Worm (Caenorhabditis elegans) whole organism, L4 larva: ENCODE results near the gene idpc-6.

Source experiments
- D1046.2 ChIP-seq: fragments of 200-800 bp; sonication (Bioruptor generic); IDR thresholded peaks from 2 replicates; pipeline ENCODE4 v1.3.6; 2022; ENCODE audit warnings: missing genetic modification characterization, missing compliant biosample characterization
- F37D6.2 ChIP-seq: sonication (generic microtip); optimal IDR thresholded peaks from 2 replicates; lab custom pipeline; 2016; ENCODE audit warnings: mild to moderate bottlenecking, missing genetic modification characterization, missing compliant biosample characterization
- F44E2.7 ChIP-seq: fragments of 200-800 bp; sonication (Bioruptor generic); IDR thresholded peaks from 2 replicates; pipeline ENCODE4 v2.1.2; 2022; ENCODE audit warnings: missing genetic modification characterization, missing compliant biosample characterization
- R02D3.7 ChIP-seq: fragments of 150-350 bp; sonication (generic microtip); optimal IDR thresholded peaks from 3 replicates; lab custom pipeline; 2014; ENCODE audit warnings: missing biosample characterization, missing genetic modification characterization
- T20F7.1 ChIP-seq: fragments of 200-800 bp; sonication (Bioruptor generic); optimal IDR thresholded peaks from 2 replicates; lab custom pipeline; 2018; ENCODE audit warnings: mild to moderate bottlenecking, missing genetic modification characterization, missing compliant biosample characterization
- Y5F2A.4 ChIP-seq: fragments of 200-800 bp; sonication (Bioruptor generic); optimal IDR thresholded peaks from 2 replicates; lab custom pipeline; 2018; ENCODE audit warnings: mild to moderate bottlenecking, missing genetic modification characterization, missing compliant biosample characterization
- aha-1 ChIP-seq: fragments of 150-350 bp; peaks from one replicate; lab custom pipeline; 2014; ENCODE audit warnings: missing biosample characterization, missing genetic modification characterization
- aly-2 ChIP-seq: sonication (generic microtip); optimal IDR thresholded peaks from 2 replicates; lab custom pipeline; 2018; ENCODE audit warnings: missing biosample characterization, missing genetic modification characterization
- ama-1 ChIP-seq: fragments of 150-350 bp; optimal IDR thresholded peaks from 2 replicates; lab custom pipeline; 2014; ENCODE audit warnings: inconsistent platforms, mixed read lengths
- arid-1 ChIP-seq: fragments of 200-800 bp; sonication (Bioruptor generic); conservative IDR thresholded peaks from 2 replicates; pipeline ENCODE4 v1.3.6; 2022; ENCODE audit warnings: missing genetic modification reagents, missing genetic modification characterization, missing compliant biosample characterization
- ceh-32 ChIP-seq: sonication (generic microtip); optimal IDR thresholded peaks from 2 replicates; lab custom pipeline; 2016; ENCODE audit warnings: mild to moderate bottlenecking, missing genetic modification characterization, missing compliant biosample characterization; ENCODE audit not compliant: poor library complexity
- ceh-44 ChIP-seq: fragments of 200-800 bp; sonication (Bioruptor generic); IDR thresholded peaks from 2 replicates; pipeline ENCODE4 v1.3.6; 2022; ENCODE audit warnings: missing genetic modification reagents, missing genetic modification characterization, missing compliant biosample characterization
- ces-1 ChIP-seq: fragments of 150-350 bp; sonication (generic microtip); optimal IDR thresholded peaks from 4 replicates; lab custom pipeline; 2014; ENCODE audit warnings: missing biosample characterization, missing genetic modification reagents, missing genetic modification characterization
- ctbp-1 ChIP-seq: fragments of 200-800 bp; sonication (Bioruptor generic); IDR thresholded peaks from 2 replicates; pipeline ENCODE4 v1.3.6; 2022; ENCODE audit warnings: missing genetic modification reagents, missing genetic modification characterization, missing compliant biosample characterization
- daf-19 ChIP-seq: fragments of 200-800 bp; sonication (Bioruptor generic); conservative IDR thresholded peaks from 2 replicates; pipeline ENCODE4 v1.3.6; 2022; ENCODE audit warnings: missing genetic modification characterization, missing compliant biosample characterization
- daf-8 ChIP-seq: fragments of 200-800 bp; sonication (Bioruptor generic); IDR thresholded peaks from 2 replicates; pipeline ENCODE4 v1.3.6; 2022; ENCODE audit warnings: missing genetic modification characterization, missing compliant biosample characterization
- hif-1 ChIP-seq, 2 experiments: sonication (generic microtip); optimal IDR thresholded peaks; 2 replicates each; lab custom pipeline; 2016 to 2017; ENCODE audit warnings: missing compliant biosample characterization in 2 of 2, missing genetic modification characterization in 2 of 2, missing genetic modification reagents in 2 of 2, missing genotype in 2 of 2, mild to moderate bottlenecking in 1 of 2
- hlh-30 ChIP-seq: sonication (generic microtip); optimal IDR thresholded peaks from 2 replicates; lab custom pipeline; 2017; ENCODE audit warnings: antibody characterized with exemption, mild to moderate bottlenecking, missing genetic modification characterization, missing compliant biosample characterization; ENCODE audit not compliant: insufficient read depth
- lin-1 ChIP-seq: fragments of 200-800 bp; sonication (Bioruptor generic); IDR thresholded peaks from 2 replicates; pipeline ENCODE4 v1.3.6; 2022; ENCODE audit warnings: missing genetic modification reagents, missing genetic modification characterization, missing compliant biosample characterization
- lir-3 ChIP-seq: sonication (generic microtip); optimal IDR thresholded peaks from 2 replicates; lab custom pipeline; 2016; ENCODE audit warnings: mild to moderate bottlenecking, missing genetic modification characterization, missing compliant biosample characterization
- lsy-2 ChIP-seq, 2 experiments: fragments of 150-350 bp in 1 of 2; sonication (generic microtip) in 1 of 2; optimal IDR thresholded peaks; 2 replicates each; lab custom pipeline; 2014 to 2017; ENCODE audit warnings: missing biosample characterization in 2 of 2, missing genetic modification characterization in 2 of 2
- madf-5 ChIP-seq, 2 experiments: fragments of 200-800 bp; sonication (Bioruptor generic); IDR thresholded peaks; 2 replicates each; pipeline ENCODE4 v1.3.6; 2022; ENCODE audit warnings: missing compliant biosample characterization in 2 of 2, missing genetic modification characterization in 2 of 2
- mxl-2 ChIP-seq: fragments of 200-800 bp; sonication (Bioruptor generic); conservative IDR thresholded peaks from 2 replicates; pipeline ENCODE4 v1.3.6; 2022; ENCODE audit warnings: missing genetic modification reagents, missing genetic modification characterization, missing compliant biosample characterization
- nhr-10 ChIP-seq: fragments of 150-350 bp; optimal IDR thresholded peaks from 2 replicates; lab custom pipeline; 2014; ENCODE audit warnings: missing biosample characterization, missing genetic modification characterization
- nhr-25 ChIP-seq: sonication (generic microtip); optimal IDR thresholded peaks from 2 replicates; lab custom pipeline; 2017; ENCODE audit warnings: missing genetic modification characterization, mild to moderate bottlenecking, missing compliant biosample characterization, antibody characterized with exemption, moderate library complexity, borderline replicate concordance; ENCODE audit not compliant: insufficient read depth
- nhr-28 ChIP-seq: fragments of 150-350 bp; optimal IDR thresholded peaks from 2 replicates; lab custom pipeline; 2014; ENCODE audit warnings: missing biosample characterization, missing genetic modification characterization
- nhr-42 ChIP-seq: fragments of 200-800 bp; sonication (Bioruptor generic); IDR thresholded peaks from 2 replicates; pipeline ENCODE4 v1.3.6; 2022; ENCODE audit warnings: missing genetic modification characterization, missing compliant biosample characterization
- nhr-6 ChIP-seq: fragments of 150-350 bp; optimal IDR thresholded peaks from 2 replicates; lab custom pipeline; 2014; ENCODE audit warnings: missing biosample characterization, missing genetic modification characterization
- nhr-76 ChIP-seq: fragments of 150-350 bp; optimal IDR thresholded peaks from 2 replicates; lab custom pipeline; 2014; ENCODE audit warnings: missing biosample characterization, missing genetic modification characterization
- tag-97 ChIP-seq: fragments of 200-800 bp; sonication (Bioruptor generic); IDR thresholded peaks from 2 replicates; pipeline ENCODE4 v1.3.6; 2022; ENCODE audit warnings: missing genetic modification characterization, missing compliant biosample characterization
- unc-62 ChIP-seq, 3 experiments: fragments of 150-350 bp in 1 of 3; sonication (generic microtip); optimal IDR thresholded peaks in 2 of 3; peaks in 1 of 3; 1 replicate in 1 of 3; 2 replicates in 2 of 3; lab custom pipeline; 2014 to 2017; ENCODE audit warnings: missing biosample characterization in 3 of 3, missing genetic modification characterization in 3 of 3, missing genetic modification reagents in 3 of 3, missing genotype in 1 of 3
- vab-7 ChIP-seq: fragments of 200-800 bp; sonication (Bioruptor generic); IDR thresholded peaks from 2 replicates; pipeline ENCODE4 v1.3.6; 2022; ENCODE audit warnings: missing genetic modification reagents, missing genetic modification characterization, missing compliant biosample characterization
- zfp-3 ChIP-seq: fragments of 200-800 bp; sonication (Bioruptor generic); conservative IDR thresholded peaks from 2 replicates; pipeline ENCODE4 v1.3.6; 2022; ENCODE audit warnings: missing genetic modification reagents, missing genetic modification characterization, missing compliant biosample characterization
- zip-11 ChIP-seq: fragments of 200-800 bp; sonication (Bioruptor generic); IDR thresholded peaks from 2 replicates; pipeline ENCODE4 v1.3.6; 2022; ENCODE audit warnings: missing genetic modification characterization, missing compliant biosample characterization
- zip-2 ChIP-seq: fragments of 150-350 bp; optimal IDR thresholded peaks from 2 replicates; lab custom pipeline; 2014; ENCODE audit warnings: missing biosample characterization, missing genetic modification characterization
- ztf-11 ChIP-seq: fragments of 150-350 bp; optimal IDR thresholded peaks from 2 replicates; lab custom pipeline; 2014; ENCODE audit warnings: missing biosample characterization, missing genetic modification characterization

The idpc-6 gene

ce11 chrV:9664620-9665019 is 44.7 kb downstream of the idpc-6 start (continued):
- TF ChIP-seq nhr-6 (tag; lab: Kevin White, UChicago) (no peak), ceh-44 (GFP tag; lab: Robert Waterston, UW) (no peak), aha-1 (tag; lab: Kevin White, UChicago) (peak; percentile 96), ctbp-1 (GFP tag; lab: Robert Waterston, UW) (peak; percentile 50; the same call in 1 of the 2 replicates), ztf-11 (tag; lab: Kevin White, UChicago) (no peak), madf-5 (GFP tag; IDR thresholded peaks at IDR 0.05; lab: Robert Waterston, UW) (no peak), daf-8 (no peak), mxl-2 (GFP tag; lab: Robert Waterston, UW) (no peak), nhr-25 (tag; lab: Kevin White, UChicago) (no peak), nhr-10 (tag; lab: Kevin White, UChicago) (no peak), daf-19 (GFP tag; lab: Robert Waterston, UW) (no peak), arid-1 (GFP tag; lab: Robert Waterston, UW) (no peak), hlh-30 (tag; lab: Kevin White, UChicago) (peak; percentile 27), aly-2 (no peak), ama-1 (lab: Kevin White, UChicago) (no peak), ces-1 (GFP tag; lab: Kevin White, UChicago) (no peak), R02D3.7 (no peak), Y5F2A.4 (GFP tag; lab: Kevin White, UChicago) (no peak), nhr-42 (no peak), F44E2.7 (no peak), F37D6.2 (tag; lab: Kevin White, UChicago) (no peak), D1046.2 (no peak), nhr-76 (no peak), zip-2 (no peak), unc-62 (GFP tag; optimal IDR thresholded peaks at IDR 0.05 in 1 of 2; lab: Kevin White, UChicago) (no peak), unc-62 (tag; optimal IDR thresholded peaks at IDR 0.05; lab: Kevin White, UChicago) (no peak), hif-1 (tag; optimal IDR thresholded peaks at IDR 0.05; lab: Kevin White, UChicago) (no peak), zfp-3 (no peak), T20F7.1 (GFP tag; lab: Kevin White, UChicago) (no peak), vab-7 (GFP tag; lab: Robert Waterston, UW) (no peak), tag-97 (GFP tag; lab: Robert Waterston, UW) (no peak), lsy-2 (tag; optimal IDR thresholded peaks at IDR 0.05; lab: Kevin White, UChicago) (peak in 1 of 2 experiments; percentile 34), ceh-32 (tag; lab: Kevin White, UChicago) (no peak), lin-1 (no peak), lir-3 (no peak), zip-11 (GFP tag; lab: Robert Waterston, UW) (no peak)

ce11 chrV:9666394-9666793 is 46.4 kb downstream of the idpc-6 start, which contains the start of gene ZK287.1:
ZK287.1 (plus strand) TSS chrV:9666694.
- TF ChIP-seq unc-62 (GFP tag; optimal IDR thresholded peaks at IDR 0.05 in 1 of 2; lab: Kevin White, UChicago) (peak in 1 of 2 experiments; percentile 6), unc-62 (tag; optimal IDR thresholded peaks at IDR 0.05; lab: Kevin White, UChicago) (no peak), lin-1 (no peak), nhr-28 (tag; lab: Kevin White, UChicago) (no peak)
